Fruit fly (Drosophila melanogaster) whole organism, wandering third instar larva: ENCODE data around the gene CG11815.

Source experiments
- Sp1 ChIP-seq: fragments of 200-800 bp; sonication (Bioruptor generic); optimal IDR thresholded peaks from 3 replicates; lab custom pipeline; 2019; ENCODE audit warnings: missing biosample characterization, mild to moderate bottlenecking, missing genetic modification characterization, moderate library complexity
- dsf ChIP-seq: sonication (Bioruptor generic); optimal IDR thresholded peaks from 2 replicates; lab custom pipeline; 2016; ENCODE audit warnings: missing biosample characterization, missing genetic modification characterization, borderline replicate concordance

Gene CG11815

dm6 chr3L:1928959-1929358, 42.0 kb downstream of the CG11815 start (continued):
- TF ChIP-seq Sp1 (GFP tag; lab: Kevin White, UChicago): no peak
- TF ChIP-seq, all 38 proteins: peak for 0

dm6 chr3L:1920943-1921342, 50.1 kb downstream of the CG11815 start, which contains the start of gene Dbx:
Gene Dbx, plus strand, starts transcription at chr3L:1921307.
- TF ChIP-seq dsf: no peak
